Worm (Caenorhabditis elegans) whole organism, midembryonic: ENCODE data around the gene Y45F10D.7.

ENCODE experiments used
- T22C8.4 ChIP-seq: fragments of 200-800 bp; sonication (Bioruptor generic); IDR thresholded peaks from 2 replicates; pipeline ENCODE4 v1.3.6; 2022; ENCODE audit warnings: missing genetic modification characterization, missing compliant biosample characterization
- cog-1 ChIP-seq: sonication (generic microtip); optimal IDR thresholded peaks from 2 replicates; lab custom pipeline; 2016; ENCODE audit warnings: missing genetic modification characterization, missing compliant biosample characterization
- flt-1 ChIP-seq: fragments of 200-800 bp; sonication (Bioruptor generic); IDR thresholded peaks from 2 replicates; pipeline ENCODE4 v1.3.6; 2022; ENCODE audit warnings: missing genetic modification characterization, missing compliant biosample characterization
- klf-2 ChIP-seq: fragments of 200-800 bp; sonication (Bioruptor generic); conservative IDR thresholded peaks from 2 replicates; pipeline ENCODE4 v1.3.6; 2022; ENCODE audit warnings: missing genetic modification reagents, missing genetic modification characterization, missing compliant biosample characterization
- med-1 ChIP-seq: sonication (generic microtip); optimal IDR thresholded peaks from 2 replicates; lab custom pipeline; 2017; ENCODE audit warnings: missing genetic modification characterization, mild to moderate bottlenecking, missing compliant biosample characterization, antibody characterized with exemption, missing genetic modification reagents; ENCODE audit not compliant: insufficient read depth
- ref-1 ChIP-seq: fragments of 200-800 bp; sonication (Bioruptor generic); conservative IDR thresholded peaks from 2 replicates; pipeline ENCODE4 v1.3.6; 2022; ENCODE audit warnings: missing genetic modification reagents, missing genetic modification characterization, missing compliant biosample characterization
- tab-1 ChIP-seq: fragments of 200-800 bp; sonication (Bioruptor generic); IDR thresholded peaks from 2 replicates; pipeline ENCODE4 v1.3.6; 2022; ENCODE audit warnings: missing genetic modification characterization, missing compliant biosample characterization
- ztf-23 ChIP-seq: fragments of 200-800 bp; sonication (Bioruptor generic); IDR thresholded peaks from 2 replicates; pipeline ENCODE4 v1.3.6; 2022; ENCODE audit warnings: missing genetic modification reagents, missing genetic modification characterization, missing compliant biosample characterization
- ztf-29 ChIP-seq: fragments of 200-800 bp; sonication (Bioruptor generic); IDR thresholded peaks from 2 replicates; pipeline ENCODE4 v1.3.6; 2022; ENCODE audit warnings: missing genetic modification reagents, missing genetic modification characterization, missing compliant biosample characterization

Gene Y45F10D.7

ce11 chrIV:13788652-13789051 is at the start of gene Y45F10D.7, which contains the start of gene sas-6:
Gene Y45F10D.7, plus strand, starts transcription at chrIV:13788907.
Gene sas-6, minus strand, starts transcription at chrIV:13788731.
- TF ChIP-seq ztf-23 (GFP tag; lab: Robert Waterston, UW) (peak; percentile 60; the same call in 1 of the 2 replicates), T22C8.4 (GFP tag; lab: Robert Waterston, UW) (no peak), cog-1 (no peak), klf-2 (GFP tag; lab: Robert Waterston, UW) (0 out of 2 replicates have a peak, but pooled peaks have one; percentile 44), flt-1 (GFP tag; lab: Robert Waterston, UW) (peak; percentile 69; the same call in 1 of the 2 replicates)

ce11 chrIV:13742244-13742643 is 46.5 kb upstream of the Y45F10D.7 start, which contains the start of gene C47A4.3:
Gene C47A4.3, minus strand, starts transcription at chrIV:13742344.
- TF ChIP-seq cog-1 (no peak), ref-1 (no peak), ztf-29 (no peak), T22C8.4 (GFP tag; lab: Robert Waterston, UW) (no peak), med-1 (no peak), klf-2 (GFP tag; lab: Robert Waterston, UW) (no peak), flt-1 (GFP tag; lab: Robert Waterston, UW) (no peak), tab-1 (GFP tag; lab: Robert Waterston, UW) (no peak), ztf-23 (GFP tag; lab: Robert Waterston, UW) (no peak)

ce11 chrIV:13745409-13745808 is 43.3 kb upstream of the Y45F10D.7 start, which contains the start of gene C47A4.5:
Gene C47A4.5, plus strand, starts transcription at chrIV:13745709.
- no peak for TF ChIP-seq ztf-23 (GFP tag; lab: Robert Waterston, UW)
- no peak for TF ChIP-seq flt-1 (GFP tag; lab: Robert Waterston, UW)
- no peak for TF ChIP-seq ref-1
- no peak for TF ChIP-seq T22C8.4 (GFP tag; lab: Robert Waterston, UW)
- no peak for TF ChIP-seq tab-1 (GFP tag; lab: Robert Waterston, UW)
- TF ChIP-seq med-1 = no peak
- no peak for TF ChIP-seq ztf-29
- no peak for TF ChIP-seq cog-1
- no peak for TF ChIP-seq klf-2 (GFP tag; lab: Robert Waterston, UW)

DNA sequence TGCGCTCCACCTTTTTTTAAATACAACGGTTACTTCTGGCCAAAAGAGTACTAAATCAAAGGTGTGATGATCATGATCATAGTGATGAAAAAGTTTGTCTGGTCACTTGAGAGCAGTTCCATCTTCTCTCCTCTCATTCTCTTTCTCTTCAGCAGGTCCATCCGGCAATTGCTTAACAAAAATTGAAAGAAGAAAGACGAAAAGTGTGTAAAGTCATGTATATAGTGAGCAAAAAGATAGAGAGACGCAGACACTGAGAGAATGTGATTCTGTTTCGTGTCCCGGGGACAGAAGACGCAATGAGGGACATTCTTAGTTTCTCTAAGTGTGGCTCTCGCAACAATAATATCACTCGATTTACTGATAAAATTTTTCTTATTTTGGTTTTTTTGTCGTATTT is 39.9 kb upstream of the Y45F10D.7 start:
- TF ChIP-seq tab-1 (GFP tag; lab: Robert Waterston, UW) (no peak), ztf-23 (GFP tag; lab: Robert Waterston, UW) (no peak), ztf-29 (no peak), cog-1 (no peak), flt-1 (GFP tag; lab: Robert Waterston, UW) (no peak), T22C8.4 (GFP tag; lab: Robert Waterston, UW) (no peak), klf-2 (GFP tag; lab: Robert Waterston, UW) (no peak), ref-1 (no peak), med-1 (no peak)

ce11 chrIV:13750033-13750432 is 38.7 kb upstream of the Y45F10D.7 start, which contains the start of gene sorb-1:
Gene sorb-1, plus strand, starts transcription at chrIV:13750333.
- TF ChIP-seq ref-1 (no peak), tab-1 (GFP tag; lab: Robert Waterston, UW) (no peak), ztf-29 (no peak), cog-1 (no peak), flt-1 (GFP tag; lab: Robert Waterston, UW) (no peak), ztf-23 (GFP tag; lab: Robert Waterston, UW) (no peak), med-1 (no peak), klf-2 (GFP tag; lab: Robert Waterston, UW) (no peak), T22C8.4 (GFP tag; lab: Robert Waterston, UW) (no peak)

DNA sequence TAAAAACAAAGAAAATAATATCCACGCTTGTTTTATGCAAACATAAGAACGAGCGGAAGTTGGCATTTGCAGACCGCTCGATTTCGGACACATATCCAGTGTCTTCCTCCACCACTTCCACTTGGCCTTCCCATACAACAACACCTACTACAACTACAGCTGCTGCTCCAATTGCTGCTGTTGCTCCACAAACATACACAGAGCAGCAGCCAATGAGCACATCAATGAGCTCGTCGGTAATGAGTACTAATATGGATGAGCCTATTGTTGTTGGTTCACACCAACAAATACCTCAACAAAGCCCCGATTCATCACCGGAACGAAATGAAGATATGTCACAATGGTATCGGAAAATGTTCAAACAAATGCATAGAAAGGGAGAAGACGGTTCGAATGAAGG is 33.1 kb upstream of the Y45F10D.7 start:
- no peak for TF ChIP-seq med-1
- no peak for TF ChIP-seq T22C8.4 (GFP tag; lab: Robert Waterston, UW)
- no peak for TF ChIP-seq tab-1 (GFP tag; lab: Robert Waterston, UW)
- no peak for TF ChIP-seq ztf-29
- TF ChIP-seq ref-1 = no peak
- TF ChIP-seq flt-1 (GFP tag; lab: Robert Waterston, UW) = no peak
- TF ChIP-seq cog-1 = no peak
- TF ChIP-seq klf-2 (GFP tag; lab: Robert Waterston, UW) = no peak

- no peak for TF ChIP-seq med-1
- no peak for TF ChIP-seq cog-1
- TF ChIP-seq T22C8.4 (GFP tag; lab: Robert Waterston, UW) = no peak
- TF ChIP-seq klf-2 (GFP tag; lab: Robert Waterston, UW) = no peak
- TF ChIP-seq ztf-23 (GFP tag; lab: Robert Waterston, UW) = no peak
- TF ChIP-seq tab-1 (GFP tag; lab: Robert Waterston, UW) = no peak
- TF ChIP-seq flt-1 (GFP tag; lab: Robert Waterston, UW) = no peak
- TF ChIP-seq ztf-29 = no peak
- TF ChIP-seq ref-1 = no peak
Measured at ce11 chrIV:13763449-13763848, 25.3 kb upstream of the Y45F10D.7 start.

- TF ChIP-seq ztf-29 (no peak), ref-1 (no peak), flt-1 (GFP tag; lab: Robert Waterston, UW) (no peak), med-1 (no peak), ztf-23 (GFP tag; lab: Robert Waterston, UW) (no peak), klf-2 (GFP tag; lab: Robert Waterston, UW) (no peak), cog-1 (no peak), T22C8.4 (GFP tag; lab: Robert Waterston, UW) (no peak), tab-1 (GFP tag; lab: Robert Waterston, UW) (no peak)
Measured at ce11 chrIV:13764708-13765107, 24.0 kb upstream of the Y45F10D.7 start.

- no peak for TF ChIP-seq cog-1
- no peak for TF ChIP-seq T22C8.4 (GFP tag; lab: Robert Waterston, UW)
- no peak for TF ChIP-seq ref-1
- no peak for TF ChIP-seq klf-2 (GFP tag; lab: Robert Waterston, UW)
- no peak for TF ChIP-seq ztf-29
- no peak for TF ChIP-seq ztf-23 (GFP tag; lab: Robert Waterston, UW)
- TF ChIP-seq med-1 = no peak
- TF ChIP-seq tab-1 (GFP tag; lab: Robert Waterston, UW) = no peak
- no peak for TF ChIP-seq flt-1 (GFP tag; lab: Robert Waterston, UW)
Measured at ce11 chrIV:13774578-13774977, 14.1 kb upstream of the Y45F10D.7 start, which contains the start of gene Y45F10D.2. Gene Y45F10D.2, minus strand, starts transcription at chrIV:13774678.

DNA sequence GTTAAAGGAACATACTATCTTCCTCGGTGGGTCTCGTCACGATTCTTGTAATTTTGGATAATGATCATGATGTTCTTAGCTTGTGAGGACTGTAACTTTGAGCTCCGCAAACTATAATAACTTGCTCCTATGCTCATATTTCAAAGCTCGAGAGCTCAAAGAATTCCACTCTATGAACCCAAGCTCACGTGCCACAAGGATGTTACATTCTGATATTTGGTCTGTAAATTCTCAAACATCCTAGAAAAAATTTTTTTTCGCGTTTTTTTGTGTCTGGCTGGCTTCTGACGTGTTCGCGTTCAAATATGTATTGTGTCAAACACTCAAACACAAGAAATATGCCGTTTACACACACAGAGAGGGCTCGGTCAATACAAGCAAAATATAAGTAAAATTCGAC is 12.6 kb upstream of the Y45F10D.7 start, which contains the start of gene Y45F10D.16:
TSS of gene Y45F10D.16 (plus strand) at position 301 of the 400 bp plus-strand sequence.
- no peak for TF ChIP-seq ztf-29
- TF ChIP-seq flt-1 (GFP tag; lab: Robert Waterston, UW) = no peak
- TF ChIP-seq med-1 = no peak
- no peak for TF ChIP-seq ztf-23 (GFP tag; lab: Robert Waterston, UW)
- TF ChIP-seq T22C8.4 (GFP tag; lab: Robert Waterston, UW) = no peak
- no peak for TF ChIP-seq cog-1
- no peak for TF ChIP-seq klf-2 (GFP tag; lab: Robert Waterston, UW)
- no peak for TF ChIP-seq tab-1 (GFP tag; lab: Robert Waterston, UW)
- TF ChIP-seq ref-1 = no peak
